Fruit fly (Drosophila melanogaster) whole organism, prepupa: ENCODE measurements around the gene Sfxn1-3.

Experiments used
- Blimp-1 ChIP-seq: fragments of 200-800 bp; sonication (Bioruptor generic); optimal IDR thresholded peaks from 3 replicates; lab custom pipeline; 2017; ENCODE audit warnings: missing biosample characterization, missing genetic modification characterization, mild to moderate bottlenecking, moderate library complexity, missing genetic modification reagents
- CG11902 ChIP-seq: fragments of 200-800 bp; sonication (Bioruptor generic); optimal IDR thresholded peaks from 3 replicates; lab custom pipeline; 2016; ENCODE audit warnings: missing biosample characterization, missing genetic modification characterization
- CG3032 ChIP-seq: fragments of 200-800 bp; optimal IDR thresholded peaks from 2 replicates; lab custom pipeline; 2019; ENCODE audit warnings: missing biosample characterization, mild to moderate bottlenecking, missing genetic modification characterization, moderate library complexity
- CG6854 ChIP-seq: fragments of 200-800 bp; sonication (Bioruptor generic); optimal IDR thresholded peaks from 2 replicates; lab custom pipeline; 2017; ENCODE audit warnings: missing biosample characterization, mild to moderate bottlenecking, missing genetic modification characterization
- CG8119 ChIP-seq: fragments of 200-800 bp; sonication (Bioruptor generic); IDR thresholded peaks from 3 replicates; pipeline ENCODE4 v1.3.6; 2022; ENCODE audit warnings: missing biosample characterization, missing genetic modification characterization
- CG8632 ChIP-seq: fragments of 200-800 bp; sonication (Bioruptor generic); optimal IDR thresholded peaks from 3 replicates; lab custom pipeline; 2016; ENCODE audit warnings: missing biosample characterization, missing genetic modification characterization
- CG9139 ChIP-seq: fragments of 200-800 bp; sonication (Bioruptor generic); optimal IDR thresholded peaks from 3 replicates; lab custom pipeline; 2017; ENCODE audit warnings: missing biosample characterization, mild to moderate bottlenecking, missing genetic modification characterization
- Ets96B ChIP-seq: fragments of 200-800 bp; optimal IDR thresholded peaks from 2 replicates; lab custom pipeline; 2019; ENCODE audit warnings: missing biosample characterization, mild to moderate bottlenecking, missing genetic modification characterization, moderate library complexity
- Gug ChIP-seq: fragments of 200-800 bp; sonication (Bioruptor generic); IDR thresholded peaks from 2 replicates; pipeline ENCODE4 v1.3.6; 2022; ENCODE audit warnings: missing biosample characterization, missing genetic modification characterization
- Hr38 ChIP-seq: sonication (Bioruptor generic); optimal IDR thresholded peaks from 2 replicates; lab custom pipeline; 2016; ENCODE audit warnings: missing biosample characterization, missing genetic modification characterization
- Sox102F ChIP-seq: fragments of 200-800 bp; sonication (Bioruptor generic); optimal IDR thresholded peaks from 2 replicates; lab custom pipeline; 2016; ENCODE audit warnings: missing biosample characterization, mild to moderate bottlenecking, missing genetic modification characterization
- pdm3 ChIP-seq: fragments of 200-800 bp; sonication (Bioruptor generic); optimal IDR thresholded peaks from 3 replicates; lab custom pipeline; 2016; ENCODE audit warnings: missing biosample characterization, missing genetic modification characterization
- spab ChIP-seq: fragments of 200-800 bp; sonication (Bioruptor generic); optimal IDR thresholded peaks from 2 replicates; lab custom pipeline; 2017; ENCODE audit warnings: missing biosample characterization, mild to moderate bottlenecking, missing genetic modification characterization, missing genetic modification reagents

DNA sequence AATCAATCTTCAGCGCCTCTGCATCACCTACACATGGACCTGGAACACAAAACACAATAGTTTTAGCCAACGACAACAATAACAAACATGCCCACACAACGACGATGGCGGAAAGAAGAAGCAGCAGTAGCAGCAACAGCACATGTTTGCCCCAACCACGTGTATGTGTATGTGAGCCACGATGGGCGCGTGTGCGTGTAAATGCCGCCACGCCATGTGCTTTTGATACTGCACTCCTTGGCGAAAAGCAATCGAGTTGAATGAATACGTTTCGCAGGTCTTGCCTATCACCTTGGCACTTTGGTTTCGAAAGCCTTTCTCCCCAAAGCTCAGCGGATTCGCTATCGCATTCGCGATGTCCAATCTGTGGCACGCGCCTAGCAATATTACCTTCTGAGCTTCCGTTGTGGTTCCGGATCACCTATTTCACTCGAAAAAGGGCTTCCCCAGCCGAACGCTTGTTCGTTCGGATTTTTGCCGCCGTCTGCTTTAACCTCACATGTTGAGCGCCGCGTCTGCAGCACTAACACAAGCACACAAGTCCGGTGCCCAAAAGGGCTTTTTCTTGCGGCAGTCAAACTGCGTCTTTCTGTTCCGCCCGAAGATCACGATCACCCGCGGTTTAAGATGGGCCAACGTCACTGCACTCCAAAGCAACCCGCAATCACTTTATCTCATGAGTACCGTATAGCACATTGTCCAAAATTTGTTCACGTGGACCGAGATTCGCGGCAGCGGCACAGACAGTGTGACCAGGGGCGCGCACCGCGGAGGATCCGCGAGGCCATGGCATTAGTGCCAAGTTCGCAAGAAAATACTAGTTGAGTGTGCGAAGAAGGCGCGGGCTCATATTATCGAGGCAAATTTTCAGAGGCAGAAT is 50.4 kb downstream of the Sfxn1-3 start, which contains the start of gene srl:
- TF ChIP-seq CG6854 (GFP tag; lab: Kevin White, UChicago) = no peak
- TF ChIP-seq spab (GFP tag; lab: Kevin White, UChicago) = no peak
- no peak for TF ChIP-seq Sox102F (GFP tag; lab: Kevin White, UChicago)
- no peak for TF ChIP-seq Hr38 (GFP tag; lab: Kevin White, UChicago)
- no peak for TF ChIP-seq pdm3
- TF ChIP-seq Gug = no peak
- no peak for TF ChIP-seq Ets96B (tag; lab: Kevin White, UChicago)
- no peak for TF ChIP-seq CG8632 (GFP tag; lab: Kevin White, UChicago)
- TF ChIP-seq Blimp-1 (GFP tag; lab: Kevin White, UChicago) = no peak
- TF ChIP-seq CG8119 = no peak
- no peak for TF ChIP-seq CG3032 (tag; lab: Kevin White, UChicago)
- no peak for TF ChIP-seq CG9139 (GFP tag; lab: Kevin White, UChicago)
- TF ChIP-seq CG11902 = no peak
